Worm (Caenorhabditis elegans) whole organism, young adult: ENCODE data around the gene col-167.

Experiments used
- B0019.2 ChIP-seq: fragments of 200-800 bp; sonication (Bioruptor generic); conservative IDR thresholded peaks from 2 replicates; pipeline ENCODE4 v1.3.6; 2022; ENCODE audit warnings: missing genetic modification reagents, missing genetic modification characterization, missing compliant biosample characterization
- B0035.1 ChIP-seq: sonication (generic microtip); optimal IDR thresholded peaks from 2 replicates; lab custom pipeline; 2016; ENCODE audit warnings: missing genetic modification characterization, mild to moderate bottlenecking, missing compliant biosample characterization, missing genotype, missing genetic modification reagents
- B0336.3 ChIP-seq: fragments of 200-800 bp; sonication (Bioruptor generic); IDR thresholded peaks from 2 replicates; pipeline ENCODE4 v1.3.6; 2022; ENCODE audit warnings: missing genetic modification characterization, missing compliant biosample characterization
- F37B4.10 ChIP-seq: fragments of 200-800 bp; sonication (Bioruptor generic); IDR thresholded peaks from 2 replicates; pipeline ENCODE4 v1.3.6; 2022; ENCODE audit warnings: missing genetic modification characterization, missing compliant biosample characterization
- F57A8.1 ChIP-seq: fragments of 200-800 bp; sonication (Bioruptor generic); optimal IDR thresholded peaks from 2 replicates; lab custom pipeline; 2018; ENCODE audit warnings: mild to moderate bottlenecking, missing genetic modification characterization, moderate library complexity, missing compliant biosample characterization
- K12H6.12 ChIP-seq: fragments of 200-800 bp; sonication (Bioruptor generic); optimal IDR thresholded peaks from 2 replicates; lab custom pipeline; 2018; ENCODE audit warnings: mild to moderate bottlenecking, missing genetic modification characterization, missing compliant biosample characterization
- Y53F4B.3 ChIP-seq: fragments of 200-800 bp; sonication (Bioruptor generic); IDR thresholded peaks from 2 replicates; pipeline ENCODE4 v1.3.6; 2022; ENCODE audit warnings: missing genetic modification reagents, missing genetic modification characterization, missing compliant biosample characterization
- Y53G8AR.9 ChIP-seq: fragments of 200-800 bp; sonication (Bioruptor generic); conservative IDR thresholded peaks from 2 replicates; pipeline ENCODE4 v1.3.6; 2022; ENCODE audit warnings: missing genetic modification reagents, missing genetic modification characterization, missing compliant biosample characterization
- atf-7 ChIP-seq: sonication (generic microtip); optimal IDR thresholded peaks from 2 replicates; lab custom pipeline; 2017; ENCODE audit warnings: mild to moderate bottlenecking, missing genetic modification characterization, missing compliant biosample characterization
- athp-1 ChIP-seq: sonication (generic microtip); optimal IDR thresholded peaks from 2 replicates; lab custom pipeline; 2017; ENCODE audit warnings: mild to moderate bottlenecking, missing genetic modification characterization, missing compliant biosample characterization
- ceh-27 ChIP-seq: fragments of 200-800 bp; sonication (Bioruptor generic); optimal IDR thresholded peaks from 2 replicates; lab custom pipeline; 2018; ENCODE audit warnings: mild to moderate bottlenecking, missing genetic modification characterization, moderate library complexity, missing compliant biosample characterization
- ceh-40 ChIP-seq: fragments of 200-800 bp; sonication (Bioruptor generic); IDR thresholded peaks from 2 replicates; pipeline ENCODE4 v1.3.6; 2022; ENCODE audit warnings: missing genetic modification characterization, missing compliant biosample characterization
- ceh-79 ChIP-seq: sonication (generic microtip); optimal IDR thresholded peaks from 2 replicates; lab custom pipeline; 2017; ENCODE audit warnings: mild to moderate bottlenecking, missing genetic modification characterization, missing compliant biosample characterization
- dox-1 ChIP-seq: fragments of 200-800 bp; sonication (Bioruptor generic); IDR thresholded peaks from 2 replicates; pipeline ENCODE4 v1.3.6; 2022; ENCODE audit warnings: missing genetic modification reagents, missing genetic modification characterization, missing compliant biosample characterization
- egl-18 ChIP-seq: fragments of 200-800 bp; sonication (Bioruptor generic); IDR thresholded peaks from 2 replicates; pipeline ENCODE4 v1.3.6; 2022; ENCODE audit warnings: missing genetic modification reagents, missing genetic modification characterization, missing compliant biosample characterization
- ekl-4 ChIP-seq: fragments of 200-800 bp; sonication (Bioruptor generic); IDR thresholded peaks from 2 replicates; pipeline ENCODE4 v1.3.6; 2022; ENCODE audit warnings: missing genetic modification reagents, missing genetic modification characterization, missing compliant biosample characterization
- lag-1 ChIP-seq: fragments of 200-800 bp; sonication (Bioruptor generic); IDR thresholded peaks from 2 replicates; pipeline ENCODE4 v1.3.6; 2022; ENCODE audit warnings: missing genetic modification reagents, missing genetic modification characterization, missing compliant biosample characterization
- let-607 ChIP-seq, 2 experiments: fragments of 200-800 bp in 1 of 2; sonication (Bioruptor generic) in 1 of 2; sonication (generic microtip) in 1 of 2; optimal IDR thresholded peaks; 2 replicates each; lab custom pipeline; 2016 to 2018; ENCODE audit warnings: mild to moderate bottlenecking in 2 of 2, missing compliant biosample characterization in 2 of 2, missing genetic modification characterization in 2 of 2, moderate library complexity in 2 of 2, missing genotype in 1 of 2
- lin-35 ChIP-seq, 3 experiments: fragments of 150-350 bp in 2 of 3; sonication (generic microtip) in 1 of 3; optimal IDR thresholded peaks; 2 replicates each; lab custom pipeline; 2014 to 2018; ENCODE audit warnings: missing biosample characterization in 3 of 3, missing genetic modification characterization in 3 of 3, missing genetic modification reagents in 3 of 3
- madf-10 ChIP-seq: sonication (generic microtip); optimal IDR thresholded peaks from 2 replicates; lab custom pipeline; 2016; ENCODE audit warnings: mild to moderate bottlenecking, missing genetic modification characterization, missing compliant biosample characterization
- madf-8 ChIP-seq: fragments of 200-800 bp; sonication (Bioruptor generic); conservative IDR thresholded peaks from 2 replicates; pipeline ENCODE4 v1.3.6; 2022; ENCODE audit warnings: missing genetic modification reagents, missing genetic modification characterization, missing compliant biosample characterization
- mcd-1 ChIP-seq: fragments of 200-800 bp; sonication (Bioruptor generic); IDR thresholded peaks from 2 replicates; pipeline ENCODE4 v1.3.6; 2022; ENCODE audit warnings: missing genetic modification reagents, missing genetic modification characterization, missing compliant biosample characterization
- mel-28 ChIP-seq: sonication (generic microtip); optimal IDR thresholded peaks from 2 replicates; lab custom pipeline; 2016; ENCODE audit warnings: borderline replicate concordance, mild to moderate bottlenecking, missing genetic modification characterization, missing compliant biosample characterization
- nfya-1 ChIP-seq: sonication (generic microtip); optimal IDR thresholded peaks from 2 replicates; lab custom pipeline; 2017; ENCODE audit warnings: antibody characterized with exemption, missing compliant biosample characterization, missing genetic modification characterization, borderline replicate concordance; ENCODE audit not compliant: insufficient read depth
- nfyb-1 ChIP-seq: fragments of 200-800 bp; sonication (Bioruptor generic); IDR thresholded peaks from 2 replicates; pipeline ENCODE4 v1.3.6; 2022; ENCODE audit warnings: missing genetic modification reagents, missing genetic modification characterization, missing compliant biosample characterization
- nhr-80 ChIP-seq: sonication (generic microtip); optimal IDR thresholded peaks from 2 replicates; lab custom pipeline; 2016; ENCODE audit warnings: missing genetic modification characterization, missing compliant biosample characterization
- nhr-90 ChIP-seq: sonication (generic microtip); optimal IDR thresholded peaks from 2 replicates; lab custom pipeline; 2016; ENCODE audit warnings: missing genotype, mild to moderate bottlenecking, missing genetic modification characterization, missing compliant biosample characterization
- pha-4 ChIP-seq: fragments of 150-350 bp; sonication (generic microtip); optimal IDR thresholded peaks from 2 replicates; lab custom pipeline; 2014; ENCODE audit warnings: missing biosample characterization, missing genetic modification reagents, missing genetic modification characterization
- rcor-1 ChIP-seq: fragments of 200-800 bp; sonication (Bioruptor generic); IDR thresholded peaks from 2 replicates; pipeline ENCODE4 v1.3.6; 2022; ENCODE audit warnings: missing genetic modification reagents, missing genetic modification characterization, missing compliant biosample characterization
- repo-1 ChIP-seq: sonication (generic microtip); optimal IDR thresholded peaks from 2 replicates; lab custom pipeline; 2017; ENCODE audit warnings: mild to moderate bottlenecking, missing genetic modification characterization, missing compliant biosample characterization
- sdz-38 ChIP-seq: sonication (generic microtip); optimal IDR thresholded peaks from 2 replicates; lab custom pipeline; 2016; ENCODE audit warnings: missing genotype, missing genetic modification characterization, missing compliant biosample characterization
- snpc-1.3 ChIP-seq: sonication (generic microtip); optimal IDR thresholded peaks from 2 replicates; lab custom pipeline; 2017; ENCODE audit warnings: missing genetic modification characterization, mild to moderate bottlenecking, missing compliant biosample characterization, antibody characterized with exemption, moderate library complexity, missing genotype, missing genetic modification reagents; ENCODE audit not compliant: insufficient read depth
- tbp1 ChIP-seq: fragments of 200-800 bp; sonication (Bioruptor generic); optimal IDR thresholded peaks from 2 replicates; lab custom pipeline; 2018; ENCODE audit warnings: mild to moderate bottlenecking, missing genetic modification characterization, missing compliant biosample characterization
- tlf-1 ChIP-seq: fragments of 200-800 bp; sonication (Bioruptor generic); optimal IDR thresholded peaks from 2 replicates; lab custom pipeline; 2018; ENCODE audit warnings: mild to moderate bottlenecking, missing genetic modification characterization, missing compliant biosample characterization
- unc-130 ChIP-seq: sonication (generic microtip); optimal IDR thresholded peaks from 2 replicates; lab custom pipeline; 2016; ENCODE audit warnings: missing genetic modification reagents, missing genetic modification characterization, missing compliant biosample characterization
- zim-3 ChIP-seq: sonication (generic microtip); optimal IDR thresholded peaks from 2 replicates; lab custom pipeline; 2017; ENCODE audit warnings: mild to moderate bottlenecking, missing genetic modification characterization, moderate library complexity, missing compliant biosample characterization
- ztf-22 ChIP-seq: fragments of 200-800 bp; sonication (Bioruptor generic); optimal IDR thresholded peaks from 2 replicates; lab custom pipeline; 2018; ENCODE audit warnings: mild to moderate bottlenecking, missing genetic modification characterization, moderate library complexity, missing compliant biosample characterization
- ztf-25 ChIP-seq: fragments of 200-800 bp; sonication (Bioruptor generic); IDR thresholded peaks from 2 replicates; pipeline ENCODE4 v1.3.6; 2022; ENCODE audit warnings: missing genetic modification reagents, missing genetic modification characterization, missing compliant biosample characterization
- ztf-3 ChIP-seq: fragments of 200-800 bp; sonication (Bioruptor generic); optimal IDR thresholded peaks from 2 replicates; lab custom pipeline; 2018; ENCODE audit warnings: mild to moderate bottlenecking, missing genetic modification characterization, missing compliant biosample characterization

The col-167 gene

DNA sequence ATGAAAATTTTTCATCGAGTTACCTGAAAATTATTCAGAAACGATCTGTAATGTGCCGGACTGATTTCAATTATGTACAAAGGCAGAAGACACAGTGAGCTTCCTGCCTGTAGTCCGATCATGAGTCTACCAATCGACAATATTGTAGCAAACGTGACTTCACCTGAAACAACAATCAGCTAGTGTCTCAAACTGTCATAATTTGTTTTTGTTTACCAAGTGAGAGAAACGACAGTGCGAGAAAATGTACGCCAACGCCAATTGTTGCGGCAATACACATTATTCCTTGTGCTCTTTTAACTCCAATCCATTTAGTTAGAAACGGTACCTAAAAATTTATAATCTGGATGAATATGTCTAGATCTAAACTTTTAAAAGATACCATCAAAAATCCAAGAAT is 14.1 kb downstream of the col-167 start:
- TF ChIP-seq atf-7 (tag; lab: Kevin White, UChicago) = no peak
- no peak for TF ChIP-seq ceh-79 (tag; lab: Kevin White, UChicago)
- TF ChIP-seq egl-18 (GFP tag; lab: Robert Waterston, UW) = no peak
- no peak for TF ChIP-seq tbp1 (GFP tag; lab: Kevin White, UChicago)
- TF ChIP-seq athp-1 = no peak
- TF ChIP-seq nfya-1 (tag; lab: Kevin White, UChicago) = no peak
- no peak for TF ChIP-seq madf-10 (tag; lab: Kevin White, UChicago)
- TF ChIP-seq B0019.2 (GFP tag; lab: Robert Waterston, UW) = no peak
- TF ChIP-seq F37B4.10 (GFP tag; lab: Robert Waterston, UW) = no peak
- TF ChIP-seq dox-1 (GFP tag; lab: Robert Waterston, UW) = no peak
- TF ChIP-seq unc-130 (GFP tag; lab: Kevin White, UChicago) = no peak
- no peak for TF ChIP-seq tlf-1 (GFP tag; lab: Kevin White, UChicago)
- no peak for TF ChIP-seq zim-3 (tag; lab: Kevin White, UChicago)
- TF ChIP-seq ekl-4 = no peak
- no peak for TF ChIP-seq nhr-80 (tag; lab: Kevin White, UChicago)
- no peak for TF ChIP-seq B0336.3
- no peak for TF ChIP-seq lin-35 (GFP tag; optimal IDR thresholded peaks at IDR 0.05; lab: Kevin White, UChicago)
- TF ChIP-seq B0035.1 (tag; lab: Kevin White, UChicago) = no peak
- no peak for TF ChIP-seq ztf-3

ce11 chrX:6337951-6338350 is 14.7 kb downstream of the col-167 start, which contains the start of gene C03B1.13:
TSS of gene C03B1.13 (minus strand) at chrX:6338051.
- TF ChIP-seq lag-1 (GFP tag; lab: Robert Waterston, UW) (no peak), snpc-1.3 (tag; lab: Kevin White, UChicago) (no peak), F57A8.1 (no peak)

DNA sequence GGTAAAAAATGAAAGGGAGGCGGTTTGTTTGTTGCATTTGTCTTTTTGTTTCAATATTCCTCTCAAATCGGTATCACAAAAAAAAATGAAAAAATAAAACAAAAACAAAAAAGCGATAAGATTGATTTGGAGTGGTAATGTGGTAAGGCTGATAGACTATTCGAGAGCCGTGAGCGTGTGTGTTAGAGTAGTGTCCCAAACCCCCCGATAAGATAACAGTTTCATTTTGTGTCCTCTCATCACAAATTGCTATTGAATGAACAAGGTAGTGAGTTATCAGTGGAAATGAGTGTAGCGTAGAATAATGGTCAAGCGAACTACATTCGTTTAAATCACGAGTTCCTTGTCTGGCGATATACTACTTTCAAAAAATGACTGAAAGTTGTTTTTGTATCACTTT is 15.2 kb downstream of the col-167 start:
- TF ChIP-seq nfyb-1 (GFP tag; lab: Robert Waterston, UW) (peak; percentile 42; the same call in 1 of the 2 replicates), rcor-1 (no peak), K12H6.12 (no peak), ztf-3 (no peak), ceh-27 (GFP tag; lab: Kevin White, UChicago) (no peak), ceh-79 (tag; lab: Kevin White, UChicago) (no peak), atf-7 (tag; lab: Kevin White, UChicago) (peak; percentile 3), pha-4 (tag; lab: Kevin White, UChicago) (peak; percentile 2), madf-8 (GFP tag; lab: Robert Waterston, UW) (no peak), ztf-22 (GFP tag; lab: Kevin White, UChicago) (peak; percentile 38), nhr-80 (tag; lab: Kevin White, UChicago) (peak; percentile 93), nhr-90 (tag; lab: Kevin White, UChicago) (peak; percentile 16), Y53G8AR.9 (GFP tag; lab: Robert Waterston, UW) (no peak), mel-28 (tag; lab: Kevin White, UChicago) (no peak), Y53F4B.3 (GFP tag; lab: Robert Waterston, UW) (no peak), repo-1 (tag; lab: Kevin White, UChicago) (no peak), ceh-40 (GFP tag; lab: Robert Waterston, UW) (no peak), sdz-38 (tag; lab: Kevin White, UChicago) (no peak), mcd-1 (GFP tag; lab: Robert Waterston, UW) (no peak), ztf-25 (GFP tag; lab: Robert Waterston, UW) (no peak), let-607 (tag; optimal IDR thresholded peaks at IDR 0.05; lab: Kevin White, UChicago) (peak in 1 of 2 experiments; percentile 9)
